Fruit fly (Drosophila melanogaster) whole organism, embryonic: ENCODE results near the gene CG32032.
A peak's percentile ranks its signal among the peaks of the same experiment; 100 is the strongest.

Source experiments
- CG10654 ChIP-seq: fragments of 200-800 bp; sonication (Bioruptor generic); optimal IDR thresholded peaks from 2 replicates; lab custom pipeline; 2016; ENCODE audit warnings: missing biosample characterization, missing genetic modification characterization
- CG11696 ChIP-seq: fragments of 200-800 bp; sonication (Bioruptor generic); IDR thresholded peaks from 2 replicates; pipeline ENCODE4 v1.3.6; 2022; ENCODE audit warnings: missing biosample characterization, missing genetic modification characterization
- CG12219 ChIP-seq: fragments of 200-800 bp; sonication (Bioruptor generic); optimal IDR thresholded peaks from 3 replicates; lab custom pipeline; 2018; ENCODE audit warnings: missing biosample characterization, mild to moderate bottlenecking, missing genetic modification characterization
- CG14667 ChIP-seq: fragments of 200-800 bp; sonication (Bioruptor generic); IDR thresholded peaks from 2 replicates; pipeline ENCODE4 v1.3.6; 2022; ENCODE audit warnings: missing biosample characterization, missing genetic modification characterization
- CG14965 ChIP-seq: fragments of 200-800 bp; sonication (Bioruptor generic); optimal IDR thresholded peaks from 2 replicates; lab custom pipeline; 2016; ENCODE audit warnings: missing biosample characterization, missing genetic modification characterization, borderline replicate concordance
- CG15073 ChIP-seq: fragments of 200-800 bp; sonication (Bioruptor generic); optimal IDR thresholded peaks from 2 replicates; lab custom pipeline; 2016; ENCODE audit warnings: missing biosample characterization, missing genetic modification characterization
- CG17612 ChIP-seq: fragments of 200-800 bp; sonication (Bioruptor generic); IDR thresholded peaks from 2 replicates; pipeline ENCODE4 v1.3.6; 2022; ENCODE audit warnings: missing biosample characterization, missing genetic modification characterization
- CG17912 ChIP-seq: fragments of 200-800 bp; sonication (Bioruptor generic); optimal IDR thresholded peaks from 2 replicates; lab custom pipeline; 2018; ENCODE audit warnings: missing biosample characterization, mild to moderate bottlenecking, missing genetic modification characterization
- CG18599 ChIP-seq: fragments of 200-800 bp; sonication (Bioruptor generic); optimal IDR thresholded peaks from 3 replicates; lab custom pipeline; 2017; ENCODE audit warnings: missing biosample characterization, missing genetic modification characterization, mild to moderate bottlenecking, moderate library complexity, missing genetic modification reagents
- CG3995 ChIP-seq: fragments of 200-800 bp; sonication (Bioruptor generic); optimal IDR thresholded peaks from 3 replicates; lab custom pipeline; 2016; ENCODE audit warnings: missing biosample characterization, missing genetic modification characterization
- CG7786 ChIP-seq: fragments of 200-800 bp; sonication (Bioruptor generic); optimal IDR thresholded peaks from 2 replicates; lab custom pipeline; 2016; ENCODE audit warnings: missing biosample characterization, missing genetic modification characterization
- Drgx ChIP-seq: fragments of 200-800 bp; sonication (Bioruptor generic); IDR thresholded peaks from 2 replicates; pipeline ENCODE4 v1.3.6; 2022; ENCODE audit warnings: missing biosample characterization, missing genetic modification characterization
- Eip74EF ChIP-seq, 2 experiments: fragments of 200-800 bp in 1 of 2; fragments of >200 bp in 1 of 2; sonication (Bioruptor generic) in 1 of 2; optimal IDR thresholded peaks; 2 replicates each; lab custom pipeline; 2017 to 2019; ENCODE audit warnings: missing biosample characterization in 2 of 2, missing genetic modification characterization in 2 of 2, mild to moderate bottlenecking in 1 of 2, moderate library complexity in 1 of 2
- GATAe ChIP-seq: fragments of 200-800 bp; sonication (Bioruptor generic); conservative IDR thresholded peaks from 2 replicates; pipeline ENCODE4 v1.3.6; 2022; ENCODE audit warnings: missing biosample characterization, missing genetic modification characterization
- H15 ChIP-seq: fragments of 200-800 bp; sonication (Bioruptor generic); IDR thresholded peaks from 3 replicates; pipeline ENCODE4 v1.3.6; 2022; ENCODE audit warnings: missing biosample characterization, missing genetic modification characterization
- H2.0 ChIP-seq: fragments of 200-800 bp; sonication (Bioruptor generic); IDR thresholded peaks from 2 replicates; pipeline ENCODE4 v1.3.6; 2022; ENCODE audit warnings: missing biosample characterization, missing genetic modification characterization
- Hmx ChIP-seq: fragments of 200-800 bp; sonication (Bioruptor generic); optimal IDR thresholded peaks from 2 replicates; lab custom pipeline; 2016; ENCODE audit warnings: missing biosample characterization, missing genetic modification characterization
- Hr3 ChIP-seq: fragments of 200-800 bp; sonication (Bioruptor generic); optimal IDR thresholded peaks from 3 replicates; lab custom pipeline; 2016; ENCODE audit warnings: missing biosample characterization, missing genetic modification characterization
- Hr39 ChIP-seq: fragments of >200 bp; optimal IDR thresholded peaks from 2 replicates; lab custom pipeline; 2017
- Nf-YC ChIP-seq: fragments of 200-800 bp; optimal IDR thresholded peaks from 3 replicates; lab custom pipeline; 2019; ENCODE audit warnings: missing biosample characterization, mild to moderate bottlenecking, missing genetic modification characterization, moderate library complexity
- Opbp ChIP-seq: fragments of 200-800 bp; sonication (Bioruptor generic); IDR thresholded peaks from 3 replicates; pipeline ENCODE4 v1.3.6; 2022; ENCODE audit warnings: missing biosample characterization, missing genetic modification characterization; ENCODE audit not compliant: partially characterized antibody
- Pdp1 ChIP-seq, 2 experiments: fragments of 200-800 bp; sonication (Bioruptor generic); optimal IDR thresholded peaks; 3 replicates each; lab custom pipeline; 2016; ENCODE audit warnings: missing biosample characterization in 2 of 2, missing genetic modification characterization in 2 of 2, mild to moderate bottlenecking in 1 of 2, moderate library complexity in 1 of 2
- Ptx1 ChIP-seq: fragments of 200-800 bp; sonication (Bioruptor generic); IDR thresholded peaks from 2 replicates; pipeline ENCODE4 v1.3.6; 2022; ENCODE audit warnings: missing biosample characterization, missing genetic modification characterization
- Spps ChIP-seq: fragments of 200-800 bp; sonication (Bioruptor generic); optimal IDR thresholded peaks from 2 replicates; lab custom pipeline; 2018; ENCODE audit warnings: missing biosample characterization, mild to moderate bottlenecking, missing genetic modification characterization
- Stat92E ChIP-seq, 3 experiments: fragments of >200 bp in 2 of 3; fragments of 200-800 bp in 1 of 3; sonication (Bioruptor generic) in 1 of 3; optimal IDR thresholded peaks; 2 replicates each; lab custom pipeline; 2017 to 2019; ENCODE audit warnings: missing biosample characterization in 3 of 3, missing genetic modification characterization in 3 of 3, mild to moderate bottlenecking in 1 of 3, moderate library complexity in 1 of 3
- Taf1 ChIP-seq: fragments of 200-800 bp; sonication (Bioruptor generic); IDR thresholded peaks from 2 replicates; pipeline ENCODE4 v1.3.6; 2022; ENCODE audit warnings: missing biosample characterization, missing genetic modification characterization
- Usf ChIP-seq: fragments of 200-800 bp; sonication (Bioruptor generic); optimal IDR thresholded peaks from 2 replicates; lab custom pipeline; 2017; ENCODE audit warnings: missing genotype, missing biosample characterization, missing genetic modification characterization
- aop ChIP-seq: fragments of 200-800 bp; sonication (Bioruptor generic); IDR thresholded peaks from 2 replicates; pipeline ENCODE4 v1.3.6; 2022; ENCODE audit warnings: missing biosample characterization, missing genetic modification characterization
- bowl ChIP-seq: fragments of 200-800 bp; sonication (Bioruptor generic); IDR thresholded peaks from 2 replicates; pipeline ENCODE4 v1.3.6; 2022; ENCODE audit warnings: missing biosample characterization, missing genetic modification characterization
- chinmo ChIP-seq: fragments of 200-800 bp; sonication (Bioruptor generic); IDR thresholded peaks from 4 replicates; pipeline ENCODE4 v1.3.6; 2022; ENCODE audit warnings: missing biosample characterization, missing genetic modification characterization; ENCODE audit not compliant: partially characterized antibody
- crol ChIP-seq: fragments of 200-800 bp; sonication (Bioruptor generic); IDR thresholded peaks from 2 replicates; pipeline ENCODE4 v1.3.6; 2022; ENCODE audit warnings: missing biosample characterization, missing genetic modification characterization
- dmrt11E ChIP-seq: fragments of 200-800 bp; sonication (Bioruptor generic); optimal IDR thresholded peaks from 3 replicates; lab custom pipeline; 2018; ENCODE audit warnings: missing biosample characterization, mild to moderate bottlenecking, missing genetic modification characterization, moderate library complexity
- gem ChIP-seq: fragments of 200-800 bp; sonication (Bioruptor generic); optimal IDR thresholded peaks from 2 replicates; lab custom pipeline; 2019; ENCODE audit warnings: missing biosample characterization, mild to moderate bottlenecking, missing genetic modification characterization, moderate library complexity
- gsb ChIP-seq: fragments of 200-800 bp; sonication (Bioruptor generic); IDR thresholded peaks from 2 replicates; pipeline ENCODE4 v1.3.6; 2022; ENCODE audit warnings: missing biosample characterization, missing genetic modification characterization
- ind ChIP-seq: fragments of 200-800 bp; sonication (Bioruptor generic); optimal IDR thresholded peaks from 3 replicates; lab custom pipeline; 2016; ENCODE audit warnings: missing biosample characterization, missing genetic modification characterization
- inv ChIP-seq: fragments of 200-800 bp; sonication (Bioruptor generic); IDR thresholded peaks from 2 replicates; pipeline ENCODE4 v1.3.6; 2022; ENCODE audit warnings: missing biosample characterization, missing genetic modification characterization; ENCODE audit not compliant: partially characterized antibody
- kah ChIP-seq: fragments of 200-800 bp; sonication (Bioruptor generic); optimal IDR thresholded peaks from 2 replicates; lab custom pipeline; 2018; ENCODE audit warnings: missing biosample characterization, mild to moderate bottlenecking, missing genetic modification characterization
- lbe ChIP-seq: fragments of 200-800 bp; sonication (Bioruptor generic); optimal IDR thresholded peaks from 2 replicates; lab custom pipeline; 2016; ENCODE audit warnings: missing biosample characterization, mild to moderate bottlenecking, missing genetic modification characterization
- lola ChIP-seq, 3 experiments: fragments of >200 bp in 2 of 3; fragments of 200-800 bp in 1 of 3; sonication (Bioruptor generic) in 1 of 3; optimal IDR thresholded peaks; 2 replicates each; lab custom pipeline; 2017 to 2019; ENCODE audit warnings: missing biosample characterization in 3 of 3, missing genetic modification characterization in 3 of 3, mild to moderate bottlenecking in 1 of 3, moderate library complexity in 1 of 3
- pan ChIP-seq, 4 experiments: fragments of >200 bp in 3 of 4; fragments of 200-800 bp in 1 of 4; sonication (Bioruptor generic) in 1 of 4; optimal IDR thresholded peaks in 3 of 4; IDR thresholded peaks in 1 of 4; 2 replicates each; pipeline versions ENCODE4 v1.3.6 to Lab custom; 2017 to 2022; ENCODE audit warnings: missing biosample characterization in 2 of 4, missing genetic modification characterization in 2 of 4, mixed read lengths in 1 of 4
- sc ChIP-seq, 3 experiments: fragments of >200 bp in 2 of 3; fragments of 200-800 bp in 1 of 3; sonication (Bioruptor generic) in 1 of 3; optimal IDR thresholded peaks; 2 replicates in 2 of 3; 3 replicates in 1 of 3; lab custom pipeline; 2017; ENCODE audit warnings: mild to moderate bottlenecking in 1 of 3, missing biosample characterization in 1 of 3, missing genetic modification characterization in 1 of 3, missing genetic modification reagents in 1 of 3
- sd ChIP-seq: fragments of 200-800 bp; sonication (Bioruptor generic); optimal IDR thresholded peaks from 3 replicates; lab custom pipeline; 2018; ENCODE audit warnings: missing biosample characterization, mild to moderate bottlenecking, missing genetic modification characterization, moderate library complexity
- sim ChIP-seq: fragments of 200-800 bp; sonication (Bioruptor generic); IDR thresholded peaks from 2 replicates; pipeline ENCODE4 v1.3.6; 2022; ENCODE audit warnings: missing biosample characterization, missing genetic modification characterization
- slou ChIP-seq: fragments of 200-800 bp; sonication (Bioruptor generic); optimal IDR thresholded peaks from 3 replicates; lab custom pipeline; 2016; ENCODE audit warnings: missing biosample characterization, missing genetic modification characterization
- so ChIP-seq: fragments of 200-800 bp; sonication (Bioruptor generic); IDR thresholded peaks from 3 replicates; pipeline ENCODE4 v1.3.6; 2022; ENCODE audit warnings: missing biosample characterization, missing genetic modification characterization
- sob ChIP-seq: fragments of 200-800 bp; sonication (Bioruptor generic); IDR thresholded peaks from 2 replicates; pipeline ENCODE4 v1.3.6; 2022; ENCODE audit warnings: missing biosample characterization, missing genetic modification characterization
- sr ChIP-seq: fragments of 200-800 bp; sonication (Bioruptor generic); IDR thresholded peaks from 3 replicates; pipeline ENCODE4 v1.3.6; 2022; ENCODE audit warnings: missing biosample characterization, missing genetic modification characterization
- sug ChIP-seq: fragments of 200-800 bp; optimal IDR thresholded peaks from 2 replicates; lab custom pipeline; 2019; ENCODE audit warnings: missing biosample characterization, mild to moderate bottlenecking, missing genetic modification characterization, moderate library complexity
- vvl ChIP-seq: fragments of 200-800 bp; sonication (Bioruptor generic); IDR thresholded peaks from 2 replicates; pipeline ENCODE4 v1.3.6; 2022; ENCODE audit warnings: missing biosample characterization, missing genetic modification characterization
- wek ChIP-seq: fragments of 200-800 bp; sonication (Bioruptor generic); optimal IDR thresholded peaks from 3 replicates; lab custom pipeline; 2018; ENCODE audit warnings: missing biosample characterization, mild to moderate bottlenecking, missing genetic modification characterization, moderate library complexity

CG32032 gene

dm6 chr3L:9114404-9114803 lies 21.6 kb downstream of the CG32032 start:
- TF ChIP-seq Stat92E (GFP tag; optimal IDR thresholded peaks at IDR 0.05; lab: Kevin White, UChicago), result no peak
- no peak for TF ChIP-seq Spps (tag; lab: Kevin White, UChicago)
- TF ChIP-seq CG18599 (GFP tag; lab: Kevin White, UChicago), result no peak
- TF ChIP-seq CG15073 (GFP tag; lab: Kevin White, UChicago), result no peak
- no peak for TF ChIP-seq CG3995 (GFP tag; lab: Kevin White, UChicago)
- peak; percentile 37 for TF ChIP-seq Nf-YC (tag; lab: Kevin White, UChicago)
- no peak for TF ChIP-seq bowl (GFP tag; lab: Robert Waterston, UW)
- TF ChIP-seq CG10654 (GFP tag; lab: Kevin White, UChicago), result no peak
- no peak for TF ChIP-seq kah (GFP tag; lab: Kevin White, UChicago)
- no peak for TF ChIP-seq Usf (GFP tag; lab: Kevin White, UChicago)
- TF ChIP-seq so (GFP tag; lab: Robert Waterston, UW), result no peak
- TF ChIP-seq sob, result 0 out of 2 replicates have a peak, but pooled peaks have one; percentile 7
- 0 out of 4 replicates have a peak, but pooled peaks have one; percentile 11 for TF ChIP-seq chinmo (GFP tag; lab: Robert Waterston, UW)
- TF ChIP-seq Hr3, result no peak
- peak; percentile 63 for TF ChIP-seq sug (tag; lab: Kevin White, UChicago)
- no peak for TF ChIP-seq aop (GFP tag; lab: Robert Waterston, UW)
- TF ChIP-seq Hr39 (lab: Kevin White, UChicago), result no peak
- peak; percentile 60 for TF ChIP-seq sd (tag; lab: Kevin White, UChicago)
- no peak for TF ChIP-seq H2.0 (GFP tag; lab: Robert Waterston, UW)
- no peak for TF ChIP-seq CG17612 (GFP tag; lab: Robert Waterston, UW)
- no peak for TF ChIP-seq CG14667 (GFP tag; lab: Robert Waterston, UW)
- TF ChIP-seq sc (optimal IDR thresholded peaks at IDR 0.05; lab: Kevin White, UChicago), result no peak
- TF ChIP-seq sc (GFP tag; optimal IDR thresholded peaks at IDR 0.05; lab: Kevin White, UChicago), result no peak
- no peak for TF ChIP-seq CG14965 (GFP tag; lab: Kevin White, UChicago)
- TF ChIP-seq gsb (GFP tag; lab: Robert Waterston, UW), result no peak
- no peak for TF ChIP-seq sim
- TF ChIP-seq wek (GFP tag; lab: Kevin White, UChicago), result no peak
- TF ChIP-seq dmrt11E (tag; lab: Kevin White, UChicago), result no peak
- TF ChIP-seq CG17912, result no peak
- TF ChIP-seq Hmx, result no peak
- no peak for TF ChIP-seq CG11696 (GFP tag; lab: Robert Waterston, UW)
- TF ChIP-seq CG12219, result no peak
- TF ChIP-seq crol, result peak; percentile 87
- TF ChIP-seq CG7786 (GFP tag; lab: Kevin White, UChicago), result no peak
- no peak for TF ChIP-seq lbe
- TF ChIP-seq sr (GFP tag; lab: Robert Waterston, UW), result 0 out of 3 replicates have a peak, but pooled peaks have one; percentile 21
- TF ChIP-seq GATAe, result peak; percentile 70; the same call in 1 of the 2 replicates
- no peak for TF ChIP-seq slou
- TF ChIP-seq gem (tag; lab: Kevin White, UChicago), result no peak
- no peak for TF ChIP-seq Eip74EF (GFP tag; optimal IDR thresholded peaks at IDR 0.05; lab: Kevin White, UChicago)
- no peak for TF ChIP-seq Ptx1 (GFP tag; lab: Robert Waterston, UW)
- no peak for TF ChIP-seq H15 (GFP tag; lab: Robert Waterston, UW)
- TF ChIP-seq pan (optimal IDR thresholded peaks at IDR 0.05; lab: Kevin White, UChicago), result no peak
- TF ChIP-seq pan (GFP tag; optimal IDR thresholded peaks at IDR 0.05 in 1 of 2, IDR thresholded peaks at IDR 0.05 in 1 of 2), result peak in 1 of 2 experiments; percentile 33
- TF ChIP-seq Drgx (GFP tag; lab: Robert Waterston, UW), result no peak
- no peak for TF ChIP-seq ind (GFP tag; lab: Kevin White, UChicago)
- no peak for TF ChIP-seq inv
- TF ChIP-seq Pdp1 (GFP tag; optimal IDR thresholded peaks at IDR 0.05; lab: Kevin White, UChicago), result no peak
- TF ChIP-seq lola (GFP tag; optimal IDR thresholded peaks at IDR 0.05; lab: Kevin White, UChicago), result no peak
- 0 out of 2 replicates have a peak, but pooled peaks have one; percentile 18 for TF ChIP-seq vvl (GFP tag; lab: Robert Waterston, UW)
- TF ChIP-seq Taf1 (GFP tag; lab: Robert Waterston, UW), result no peak
- no peak for TF ChIP-seq Opbp (GFP tag; lab: Robert Waterston, UW)
